Fruit fly (Drosophila melanogaster) whole organism, embryonic: ENCODE data around the gene Pgm1.

Experiments used
- ATbp ChIP-seq: fragments of 200-800 bp; sonication (Bioruptor generic); optimal IDR thresholded peaks from 2 replicates; lab custom pipeline; 2017; ENCODE audit warnings: missing biosample characterization, mild to moderate bottlenecking, missing genetic modification characterization, missing genetic modification reagents
- CG10209 ChIP-seq: fragments of 200-800 bp; sonication (Bioruptor generic); optimal IDR thresholded peaks from 3 replicates; lab custom pipeline; 2017; ENCODE audit warnings: missing biosample characterization, mild to moderate bottlenecking, missing genetic modification characterization, missing genetic modification reagents
- CG1024 ChIP-seq: fragments of 200-800 bp; sonication (Bioruptor generic); IDR thresholded peaks from 2 replicates; pipeline ENCODE4 v1.3.6; 2022; ENCODE audit warnings: missing biosample characterization, missing genetic modification characterization
- CG11093 ChIP-seq: fragments of 200-800 bp; sonication (Bioruptor generic); IDR thresholded peaks from 3 replicates; pipeline ENCODE4 v1.3.6; 2022; ENCODE audit warnings: missing biosample characterization, missing genetic modification characterization
- CG11398 ChIP-seq: fragments of 200-800 bp; sonication (Bioruptor generic); optimal IDR thresholded peaks from 2 replicates; lab custom pipeline; 2016; ENCODE audit warnings: missing biosample characterization, missing genetic modification characterization
- CG12155 ChIP-seq: fragments of 200-800 bp; sonication (Bioruptor generic); optimal IDR thresholded peaks from 3 replicates; lab custom pipeline; 2016; ENCODE audit warnings: missing biosample characterization, missing genetic modification characterization
- CG12219 ChIP-seq: fragments of 200-800 bp; sonication (Bioruptor generic); optimal IDR thresholded peaks from 3 replicates; lab custom pipeline; 2018; ENCODE audit warnings: missing biosample characterization, mild to moderate bottlenecking, missing genetic modification characterization
- CG14014 ChIP-seq: fragments of 200-800 bp; sonication (Bioruptor generic); IDR thresholded peaks from 2 replicates; pipeline ENCODE4 v1.3.6; 2022; ENCODE audit warnings: missing biosample characterization, missing genetic modification characterization
- CG16863 ChIP-seq: fragments of 200-800 bp; sonication (Bioruptor generic); optimal IDR thresholded peaks from 3 replicates; lab custom pipeline; 2016; ENCODE audit warnings: missing biosample characterization, missing genetic modification characterization
- CG18599 ChIP-seq: fragments of 200-800 bp; sonication (Bioruptor generic); optimal IDR thresholded peaks from 3 replicates; lab custom pipeline; 2017; ENCODE audit warnings: missing biosample characterization, missing genetic modification characterization, mild to moderate bottlenecking, moderate library complexity, missing genetic modification reagents
- CG3065 ChIP-seq: fragments of 200-800 bp; sonication (Bioruptor generic); optimal IDR thresholded peaks from 2 replicates; lab custom pipeline; 2016; ENCODE audit warnings: missing biosample characterization, missing genetic modification characterization
- CG4282 ChIP-seq: fragments of 200-800 bp; sonication (Bioruptor generic); optimal IDR thresholded peaks from 2 replicates; lab custom pipeline; 2016; ENCODE audit warnings: missing biosample characterization, missing genetic modification characterization
- CG43689 ChIP-seq: fragments of 200-800 bp; sonication (Bioruptor generic); IDR thresholded peaks from 2 replicates; pipeline ENCODE4 v1.3.6; 2022; ENCODE audit warnings: missing biosample characterization, missing genetic modification characterization
- CG4424 ChIP-seq: fragments of 200-800 bp; sonication (Bioruptor generic); optimal IDR thresholded peaks from 3 replicates; lab custom pipeline; 2016; ENCODE audit warnings: missing biosample characterization, missing genetic modification characterization
- CG4820 ChIP-seq: fragments of 200-800 bp; sonication (Bioruptor generic); optimal IDR thresholded peaks from 3 replicates; lab custom pipeline; 2016; ENCODE audit warnings: missing biosample characterization, missing genetic modification characterization
- CG5245 ChIP-seq: fragments of 200-800 bp; sonication (Bioruptor generic); optimal IDR thresholded peaks from 3 replicates; lab custom pipeline; 2016; ENCODE audit warnings: missing biosample characterization, missing genetic modification characterization
- CG7839 ChIP-seq: fragments of 200-800 bp; sonication (Bioruptor generic); optimal IDR thresholded peaks from 3 replicates; lab custom pipeline; 2018; ENCODE audit warnings: missing biosample characterization, mild to moderate bottlenecking, missing genetic modification characterization, moderate library complexity
- CG9727 ChIP-seq: fragments of 200-800 bp; sonication (Bioruptor generic); optimal IDR thresholded peaks from 3 replicates; lab custom pipeline; 2017; ENCODE audit warnings: missing biosample characterization, mild to moderate bottlenecking, missing genetic modification characterization
- CG9817 ChIP-seq: fragments of 200-800 bp; sonication (Bioruptor generic); optimal IDR thresholded peaks from 2 replicates; lab custom pipeline; 2018; ENCODE audit warnings: missing biosample characterization, mild to moderate bottlenecking, missing genetic modification characterization, moderate library complexity
- CkIIα-i1 ChIP-seq: fragments of 200-800 bp; sonication (Bioruptor generic); IDR thresholded peaks from 2 replicates; pipeline ENCODE4 v1.3.6; 2022; ENCODE audit warnings: missing biosample characterization, missing genetic modification characterization
- D ChIP-seq, 2 experiments: fragments of 200-800 bp in 1 of 2; fragments of >200 bp in 1 of 2; sonication (Bioruptor generic) in 1 of 2; optimal IDR thresholded peaks; 2 replicates in 1 of 2; 3 replicates in 1 of 2; lab custom pipeline; 2017; ENCODE audit warnings: mild to moderate bottlenecking in 1 of 2, missing biosample characterization in 1 of 2, missing genetic modification characterization in 1 of 2, missing genetic modification reagents in 1 of 2
- Dad ChIP-seq: fragments of 200-800 bp; sonication (Bioruptor generic); optimal IDR thresholded peaks from 3 replicates; lab custom pipeline; 2016; ENCODE audit warnings: missing biosample characterization, missing genetic modification characterization
- E2f2 ChIP-seq: fragments of 200-800 bp; sonication (Bioruptor generic); IDR thresholded peaks from 2 replicates; pipeline ENCODE4 v1.3.6; 2022; ENCODE audit warnings: missing biosample characterization, missing genetic modification characterization
- Gug ChIP-seq: fragments of 200-800 bp; sonication (Bioruptor generic); IDR thresholded peaks from 4 replicates; pipeline ENCODE4 v1.3.6; 2022; ENCODE audit warnings: missing biosample characterization, missing genetic modification characterization
- Hey ChIP-seq: fragments of 200-800 bp; sonication (Bioruptor generic); optimal IDR thresholded peaks from 3 replicates; lab custom pipeline; 2018; ENCODE audit warnings: missing biosample characterization, mild to moderate bottlenecking, missing genetic modification characterization
- HmgZ ChIP-seq: fragments of 200-800 bp; sonication (Bioruptor generic); optimal IDR thresholded peaks from 2 replicates; lab custom pipeline; 2018; ENCODE audit warnings: missing biosample characterization, mild to moderate bottlenecking, missing genetic modification characterization
- Hmx ChIP-seq: fragments of 200-800 bp; sonication (Bioruptor generic); optimal IDR thresholded peaks from 2 replicates; lab custom pipeline; 2016; ENCODE audit warnings: missing biosample characterization, missing genetic modification characterization
- Hr39 ChIP-seq: fragments of >200 bp; optimal IDR thresholded peaks from 2 replicates; lab custom pipeline; 2017
- Sox102F ChIP-seq: fragments of 200-800 bp; sonication (Bioruptor generic); optimal IDR thresholded peaks from 2 replicates; lab custom pipeline; 2018; ENCODE audit warnings: missing biosample characterization, mild to moderate bottlenecking, missing genetic modification characterization, moderate library complexity
- Ssrp ChIP-seq: fragments of 200-800 bp; sonication (Bioruptor generic); optimal IDR thresholded peaks from 2 replicates; lab custom pipeline; 2018; ENCODE audit warnings: missing biosample characterization, mild to moderate bottlenecking, missing genetic modification characterization, moderate library complexity
- Taf1 ChIP-seq: fragments of 200-800 bp; sonication (Bioruptor generic); IDR thresholded peaks from 2 replicates; pipeline ENCODE4 v1.3.6; 2022; ENCODE audit warnings: missing biosample characterization, missing genetic modification characterization
- Trl ChIP-seq, 3 experiments: fragments of >200 bp in 2 of 3; fragments of 200-800 bp in 1 of 3; sonication (Bioruptor generic) in 1 of 3; optimal IDR thresholded peaks; 2 replicates in 1 of 3; 3 replicates in 2 of 3; lab custom pipeline; 2016 to 2017; ENCODE audit warnings: missing biosample characterization in 1 of 3, missing genetic modification characterization in 1 of 3
- al ChIP-seq: fragments of 200-800 bp; sonication (Bioruptor generic); IDR thresholded peaks from 2 replicates; pipeline ENCODE4 v1.3.6; 2022; ENCODE audit warnings: missing biosample characterization, missing genetic modification characterization
- aop ChIP-seq: fragments of 200-800 bp; sonication (Bioruptor generic); IDR thresholded peaks from 2 replicates; pipeline ENCODE4 v1.3.6; 2022; ENCODE audit warnings: missing biosample characterization, missing genetic modification characterization
- btn ChIP-seq: fragments of 200-800 bp; sonication (Bioruptor generic); optimal IDR thresholded peaks from 2 replicates; lab custom pipeline; 2016; ENCODE audit warnings: missing biosample characterization, missing genetic modification characterization
- cg ChIP-seq: fragments of 200-800 bp; sonication (Bioruptor generic); optimal IDR thresholded peaks from 3 replicates; lab custom pipeline; 2019; ENCODE audit warnings: missing biosample characterization, mild to moderate bottlenecking, missing genetic modification characterization, moderate library complexity
- crc ChIP-seq: fragments of 200-800 bp; sonication (Bioruptor generic); optimal IDR thresholded peaks from 2 replicates; lab custom pipeline; 2016; ENCODE audit warnings: missing biosample characterization, missing genetic modification characterization
- dmrt99B ChIP-seq: fragments of 200-800 bp; sonication (Bioruptor generic); optimal IDR thresholded peaks from 2 replicates; lab custom pipeline; 2018; ENCODE audit warnings: missing biosample characterization, mild to moderate bottlenecking, missing genetic modification characterization, moderate library complexity
- dysf ChIP-seq: fragments of 200-800 bp; sonication (Bioruptor generic); IDR thresholded peaks from 3 replicates; pipeline ENCODE4 v1.3.6; 2022; ENCODE audit warnings: missing biosample characterization, missing genetic modification characterization
- ems ChIP-seq: fragments of 200-800 bp; sonication (Bioruptor generic); optimal IDR thresholded peaks from 3 replicates; lab custom pipeline; 2016; ENCODE audit warnings: missing biosample characterization, missing genetic modification characterization
- ken ChIP-seq: fragments of 200-800 bp; sonication (Bioruptor generic); IDR thresholded peaks from 3 replicates; pipeline ENCODE4 v1.3.6; 2022; ENCODE audit warnings: missing biosample characterization, missing genetic modification characterization
- nmo ChIP-seq: fragments of 200-800 bp; sonication (Bioruptor generic); optimal IDR thresholded peaks from 2 replicates; lab custom pipeline; 2018; ENCODE audit warnings: missing biosample characterization, mild to moderate bottlenecking, missing genetic modification characterization, moderate library complexity
- otp ChIP-seq: fragments of 200-800 bp; sonication (Bioruptor generic); IDR thresholded peaks from 3 replicates; pipeline ENCODE4, ENCODE4 v1.3.6; 2022; ENCODE audit warnings: missing biosample characterization, missing genetic modification characterization
- pan ChIP-seq, 4 experiments: fragments of >200 bp in 3 of 4; fragments of 200-800 bp in 1 of 4; sonication (Bioruptor generic) in 1 of 4; optimal IDR thresholded peaks in 3 of 4; IDR thresholded peaks in 1 of 4; 2 replicates each; pipeline versions ENCODE4 v1.3.6 to Lab custom; 2017 to 2022; ENCODE audit warnings: missing biosample characterization in 2 of 4, missing genetic modification characterization in 2 of 4, mixed read lengths in 1 of 4
- psq ChIP-seq: fragments of 200-800 bp; sonication (Bioruptor generic); optimal IDR thresholded peaks from 2 replicates; lab custom pipeline; 2017; ENCODE audit warnings: missing biosample characterization, missing genetic modification characterization
- sens ChIP-seq: fragments of 200-800 bp; sonication (Bioruptor generic); peaks from one replicate; lab custom pipeline; 2016; ENCODE audit warnings: missing biosample characterization, missing genetic modification characterization
- tap ChIP-seq: fragments of 200-800 bp; optimal IDR thresholded peaks from 3 replicates; lab custom pipeline; 2019; ENCODE audit warnings: missing biosample characterization, mild to moderate bottlenecking, missing genetic modification characterization, moderate library complexity
- ttk ChIP-seq: fragments of 200-800 bp; sonication (Bioruptor generic); IDR thresholded peaks from 2 replicates; pipeline ENCODE4 v2.1.2; 2022; ENCODE audit warnings: missing biosample characterization, missing genetic modification characterization
- tx ChIP-seq: fragments of 200-800 bp; sonication (Bioruptor generic); optimal IDR thresholded peaks from 2 replicates; lab custom pipeline; 2016; ENCODE audit warnings: missing biosample characterization, missing genetic modification characterization
- zfh1 ChIP-seq: fragments of 200-800 bp; sonication (Bioruptor generic); IDR thresholded peaks from 3 replicates; pipeline ENCODE4 v1.3.6; 2022; ENCODE audit warnings: missing biosample characterization, missing genetic modification characterization

The Pgm1 gene

dm6 chr3L:16087323-16087816 is 41.0 kb downstream of the Pgm1 start, which contains the start of gene Tasp1 (continued):
- TF ChIP-seq tap: peak; percentile 53
- TF ChIP-seq HmgZ (tag; lab: Kevin White, UChicago): peak; percentile 50
- no peak for TF ChIP-seq Hey (tag; lab: Kevin White, UChicago)
- no peak for TF ChIP-seq Trl (optimal IDR thresholded peaks at IDR 0.05; lab: Kevin White, UChicago)
- TF ChIP-seq Trl (GFP tag; optimal IDR thresholded peaks at IDR 0.05; lab: Kevin White, UChicago): no peak
- peak; percentile 62 for TF ChIP-seq CG4424 (GFP tag; lab: Kevin White, UChicago)
- peak; percentile 54 for TF ChIP-seq CG18599 (GFP tag; lab: Kevin White, UChicago)
- TF ChIP-seq CG1024: peak; percentile 60
- TF ChIP-seq Hr39 (lab: Kevin White, UChicago): no peak
- no peak for TF ChIP-seq CkIIα-i1 (GFP tag; lab: Robert Waterston, UW)
- TF ChIP-seq CG12219 (GFP tag; lab: Kevin White, UChicago): no peak
- TF ChIP-seq CG4282 (GFP tag; lab: Kevin White, UChicago): no peak
- no peak for TF ChIP-seq D (optimal IDR thresholded peaks at IDR 0.05; lab: Kevin White, UChicago)
- no peak for TF ChIP-seq D (GFP tag; optimal IDR thresholded peaks at IDR 0.05; lab: Kevin White, UChicago)
- no peak for TF ChIP-seq crc (GFP tag; lab: Kevin White, UChicago)
- no peak for TF ChIP-seq CG3065 (GFP tag; lab: Kevin White, UChicago)
- peak; percentile 55 for TF ChIP-seq sens (GFP tag; lab: Kevin White, UChicago)
- no peak for TF ChIP-seq Dad (GFP tag; lab: Kevin White, UChicago)
- peak; percentile 41 for TF ChIP-seq CG9817 (tag; lab: Kevin White, UChicago)
- no peak for TF ChIP-seq aop
- TF ChIP-seq Hmx (GFP tag; lab: Kevin White, UChicago): no peak
- TF ChIP-seq CG4820: peak; percentile 36
- peak; percentile 1 for TF ChIP-seq ems (GFP tag; lab: Kevin White, UChicago)
- TF ChIP-seq CG10209 (GFP tag; lab: Kevin White, UChicago): peak; percentile 34
- no peak for TF ChIP-seq pan (optimal IDR thresholded peaks at IDR 0.05; lab: Kevin White, UChicago)
- TF ChIP-seq pan (GFP tag; optimal IDR thresholded peaks at IDR 0.05 in 1 of 2, IDR thresholded peaks at IDR 0.05 in 1 of 2): peak in 1 of 2 experiments; percentile 87
- peak; percentile 11; the same call in 1 of the 2 replicates for TF ChIP-seq E2f2
- TF ChIP-seq otp (GFP tag; lab: Robert Waterston, UW): no peak
- peak; percentile 63; the same call in 1 of the 2 replicates for TF ChIP-seq CG14014 (GFP tag; lab: Robert Waterston, UW)
- no peak for TF ChIP-seq ATbp (GFP tag; lab: Kevin White, UChicago)
- peak; percentile 59 for TF ChIP-seq CG12155
- TF ChIP-seq CG9727: peak; percentile 66
- no peak for TF ChIP-seq CG43689 (GFP tag; lab: Robert Waterston, UW)
- peak; percentile 81 for TF ChIP-seq nmo (GFP tag; lab: Kevin White, UChicago)
- TF ChIP-seq psq (GFP tag; lab: Kevin White, UChicago): no peak
- TF ChIP-seq CG16863: no peak
- TF ChIP-seq Ssrp (tag; lab: Kevin White, UChicago): peak; percentile 68
- TF ChIP-seq Gug (GFP tag; lab: Robert Waterston, UW): no peak
- TF ChIP-seq CG5245 (GFP tag; lab: Kevin White, UChicago): peak; percentile 12
- peak; percentile 52; the same call in 1 of the 2 replicates for TF ChIP-seq al (GFP tag; lab: Robert Waterston, UW)
- no peak for TF ChIP-seq Sox102F (GFP tag; lab: Kevin White, UChicago)
- TF ChIP-seq ttk (GFP tag; lab: Robert Waterston, UW): peak; percentile 75
- no peak for TF ChIP-seq btn (GFP tag; lab: Kevin White, UChicago)
- TF ChIP-seq cg (GFP tag; lab: Kevin White, UChicago): no peak
- TF ChIP-seq dmrt99B (tag; lab: Kevin White, UChicago): no peak
- no peak for TF ChIP-seq CG11093 (GFP tag; lab: Robert Waterston, UW)
- TF ChIP-seq dysf (GFP tag; lab: Robert Waterston, UW): peak; percentile 77; the same call in 1 of the 3 replicates
- 0 out of 2 replicates have a peak, but pooled peaks have one; percentile 32 for TF ChIP-seq Taf1 (GFP tag; lab: Robert Waterston, UW)
- peak; percentile 73; the same call in 2 of the 3 replicates for TF ChIP-seq zfh1 (GFP tag; lab: Robert Waterston, UW)
- TF ChIP-seq CG7839: peak; percentile 80
- TF ChIP-seq CG11398 (GFP tag; lab: Kevin White, UChicago): no peak
- no peak for TF ChIP-seq tx (GFP tag; lab: Kevin White, UChicago)
- peak; percentile 57; the same call in 2 of the 3 replicates for TF ChIP-seq ken (GFP tag; lab: Robert Waterston, UW)
